Fruit fly (Drosophila melanogaster) whole organism, pupa: ENCODE results near the gene CG42876.

Experiments
- CG14655 ChIP-seq: fragments of 200-800 bp; sonication (Bioruptor generic); optimal IDR thresholded peaks from 3 replicates; lab custom pipeline; 2017; ENCODE audit warnings: mild to moderate bottlenecking, missing biosample characterization, missing genetic modification reagents, missing genetic modification characterization
- CG15710 ChIP-seq: fragments of 200-800 bp; sonication (Bioruptor generic); optimal IDR thresholded peaks from 2 replicates; lab custom pipeline; 2018; ENCODE audit warnings: missing biosample characterization, mild to moderate bottlenecking, missing genetic modification characterization, moderate library complexity
- CG9948 ChIP-seq: fragments of 200-800 bp; sonication (Bioruptor generic); optimal IDR thresholded peaks from 2 replicates; lab custom pipeline; 2018; ENCODE audit warnings: missing biosample characterization, mild to moderate bottlenecking, missing genetic modification characterization, moderate library complexity
- D1 ChIP-seq: fragments of 200-800 bp; sonication (Bioruptor generic); optimal IDR thresholded peaks from 2 replicates; lab custom pipeline; 2018; ENCODE audit warnings: missing biosample characterization, mild to moderate bottlenecking, missing genetic modification characterization, moderate library complexity
- EcR ChIP-seq: fragments of 200-800 bp; sonication (Bioruptor generic); optimal IDR thresholded peaks from 3 replicates; lab custom pipeline; 2019; ENCODE audit warnings: missing biosample characterization, missing genetic modification characterization, mild to moderate bottlenecking, moderate library complexity, missing genetic modification reagents
- Pif1A ChIP-seq: fragments of 200-800 bp; sonication (Bioruptor generic); optimal IDR thresholded peaks from 3 replicates; lab custom pipeline; 2016; ENCODE audit warnings: missing biosample characterization, missing genetic modification characterization
- Pif1B ChIP-seq: fragments of 200-800 bp; sonication (Bioruptor generic); optimal IDR thresholded peaks from 3 replicates; lab custom pipeline; 2016; ENCODE audit warnings: missing biosample characterization, missing genetic modification characterization
- gl ChIP-seq: fragments of 200-800 bp; sonication (Bioruptor generic); optimal IDR thresholded peaks from 2 replicates; lab custom pipeline; 2018; ENCODE audit warnings: missing biosample characterization, mild to moderate bottlenecking, missing genetic modification characterization
- rn ChIP-seq: fragments of 200-800 bp; sonication (Bioruptor generic); IDR thresholded peaks from 2 replicates; pipeline ENCODE4 v1.3.6; 2022; ENCODE audit warnings: missing biosample characterization, missing genetic modification characterization

DNA sequence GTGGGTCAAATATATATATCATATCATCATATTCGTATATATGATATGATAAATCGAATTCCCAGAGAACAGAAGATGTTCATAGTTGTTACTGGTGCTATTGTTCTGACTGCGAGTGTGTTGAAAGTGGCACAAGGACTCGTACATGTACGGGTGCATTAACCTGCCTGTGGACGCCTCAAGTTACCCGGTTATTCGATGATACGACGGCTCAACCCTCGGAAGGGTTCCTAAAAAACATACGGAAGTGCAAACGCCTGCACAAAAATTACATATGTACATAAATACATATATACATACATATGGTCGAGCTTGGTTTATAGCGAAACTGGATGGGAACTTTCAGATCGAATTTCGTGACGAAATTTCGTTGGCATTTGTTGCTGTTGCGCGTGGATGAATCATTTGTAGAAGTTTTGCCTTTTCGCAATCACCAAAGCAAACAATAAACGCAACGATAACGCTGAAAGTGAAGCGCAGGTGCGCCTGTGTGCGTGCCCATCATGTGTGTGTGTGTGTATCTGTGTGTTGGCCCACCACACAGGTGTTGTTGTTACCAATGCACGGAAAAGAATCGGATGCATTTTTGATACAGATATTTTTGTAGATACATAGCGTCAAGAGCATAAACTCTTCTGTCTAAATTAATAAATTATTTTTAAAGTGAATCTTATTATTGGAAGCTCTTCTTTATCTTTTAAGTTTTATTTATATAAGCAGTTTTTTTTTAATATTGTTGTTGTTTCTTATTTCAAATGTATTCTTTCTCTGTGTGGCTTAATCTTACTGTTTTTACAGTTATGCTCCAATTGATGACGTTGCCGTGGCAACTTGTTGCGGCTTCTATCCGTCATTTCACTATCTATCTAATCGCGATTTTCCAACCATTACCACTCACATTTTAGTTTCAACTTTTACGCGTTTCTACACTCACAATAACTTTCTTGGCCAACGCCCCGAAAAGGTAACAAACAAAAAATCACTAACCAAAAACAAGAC, 50.2 kb downstream of the CG42876 start:
- peak; percentile 17 for TF ChIP-seq D1 (tag; lab: Kevin White, UChicago)
- TF ChIP-seq Pif1B (GFP tag; lab: Kevin White, UChicago), result peak; percentile 63
- peak; percentile 83 for TF ChIP-seq EcR (GFP tag; lab: Kevin White, UChicago)
- TF ChIP-seq rn, result peak; percentile 59
- peak; percentile 81 for TF ChIP-seq CG15710
- TF ChIP-seq gl (tag; lab: Kevin White, UChicago), result peak; percentile 14
- peak; percentile 81 for TF ChIP-seq CG9948 (tag; lab: Kevin White, UChicago)
- TF ChIP-seq Pif1A (GFP tag; lab: Kevin White, UChicago), result no peak
- no peak for TF ChIP-seq CG14655 (GFP tag; lab: Kevin White, UChicago)
